Worm (Caenorhabditis elegans) whole organism, young adult: ENCODE results near the gene mex-1.
A peak's percentile ranks its signal among the peaks of the same experiment; 100 is the strongest.

Experiments used
- B0019.2 ChIP-seq: fragments of 200-800 bp; sonication (Bioruptor generic); conservative IDR thresholded peaks from 2 replicates; pipeline ENCODE4 v1.3.6; 2022; ENCODE audit warnings: missing genetic modification reagents, missing genetic modification characterization, missing compliant biosample characterization
- B0336.3 ChIP-seq: fragments of 200-800 bp; sonication (Bioruptor generic); IDR thresholded peaks from 2 replicates; pipeline ENCODE4 v1.3.6; 2022; ENCODE audit warnings: missing genetic modification characterization, missing compliant biosample characterization
- C17E4.6 ChIP-seq: fragments of 200-800 bp; sonication (Bioruptor generic); IDR thresholded peaks from 2 replicates; pipeline ENCODE4 v1.3.6; 2022; ENCODE audit warnings: missing genetic modification reagents, missing genetic modification characterization, missing compliant biosample characterization
- D2030.7 ChIP-seq: fragments of 200-800 bp; sonication (Bioruptor generic); IDR thresholded peaks from 2 replicates; pipeline ENCODE4 v1.3.6; 2022; ENCODE audit warnings: missing genetic modification reagents, missing genetic modification characterization, missing compliant biosample characterization
- F22D6.2 ChIP-seq: sonication (generic microtip); optimal IDR thresholded peaks from 2 replicates; lab custom pipeline; 2016; ENCODE audit warnings: mild to moderate bottlenecking, missing genetic modification characterization, missing compliant biosample characterization
- F39B2.1 ChIP-seq: fragments of 200-800 bp; sonication (Bioruptor generic); IDR thresholded peaks from 2 replicates; pipeline ENCODE4 v1.3.6; 2022; ENCODE audit warnings: missing genetic modification reagents, missing genetic modification characterization, missing compliant biosample characterization
- F57C9.4 ChIP-seq: sonication (generic microtip); optimal IDR thresholded peaks from 2 replicates; lab custom pipeline; 2017; ENCODE audit warnings: mild to moderate bottlenecking, missing genetic modification characterization, missing compliant biosample characterization
- K11D2.4 ChIP-seq: fragments of 200-800 bp; sonication (Bioruptor generic); IDR thresholded peaks from 2 replicates; pipeline ENCODE4 v1.3.6; 2022; ENCODE audit warnings: missing genetic modification reagents, missing genetic modification characterization, missing compliant biosample characterization
- T07F8.4 ChIP-seq: sonication (generic microtip); optimal IDR thresholded peaks from 2 replicates; lab custom pipeline; 2016; ENCODE audit warnings: mild to moderate bottlenecking, missing genetic modification characterization, moderate library complexity, missing compliant biosample characterization
- Y53G8AR.9 ChIP-seq: fragments of 200-800 bp; sonication (Bioruptor generic); conservative IDR thresholded peaks from 2 replicates; pipeline ENCODE4 v1.3.6; 2022; ENCODE audit warnings: missing genetic modification reagents, missing genetic modification characterization, missing compliant biosample characterization
- Y56A3A.18 ChIP-seq: fragments of 200-800 bp; sonication (Bioruptor generic); IDR thresholded peaks from 2 replicates; pipeline ENCODE4 v1.3.6; 2022; ENCODE audit warnings: missing genetic modification reagents, missing genetic modification characterization, missing compliant biosample characterization
- Y79H2A.3 ChIP-seq: fragments of 200-800 bp; sonication (Bioruptor generic); conservative IDR thresholded peaks from 2 replicates; pipeline ENCODE4 v1.3.6; 2022; ENCODE audit warnings: missing genetic modification reagents, missing genetic modification characterization, missing compliant biosample characterization
- Y95B8A.8 ChIP-seq: fragments of 200-800 bp; sonication (Bioruptor generic); IDR thresholded peaks from 2 replicates; pipeline ENCODE4 v1.3.6; 2022; ENCODE audit warnings: missing genetic modification reagents, missing genetic modification characterization, missing compliant biosample characterization
- ZK185.1 ChIP-seq: sonication (generic microtip); optimal IDR thresholded peaks from 2 replicates; lab custom pipeline; 2016; ENCODE audit warnings: mild to moderate bottlenecking, missing genetic modification characterization, missing compliant biosample characterization; ENCODE audit not compliant: poor library complexity, severe bottlenecking
- aptf-3 ChIP-seq: fragments of 200-800 bp; sonication (Bioruptor generic); IDR thresholded peaks from 2 replicates; pipeline ENCODE4 v1.3.6; 2022; ENCODE audit warnings: missing genetic modification characterization, missing compliant biosample characterization
- attf-3 ChIP-seq: fragments of 200-800 bp; sonication (Bioruptor generic); conservative IDR thresholded peaks from 2 replicates; pipeline ENCODE4 v1.3.6; 2022; ENCODE audit warnings: missing genetic modification reagents, missing genetic modification characterization, missing compliant biosample characterization
- ceh-100 ChIP-seq: fragments of 200-800 bp; sonication (Bioruptor generic); IDR thresholded peaks from 2 replicates; pipeline ENCODE4 v1.3.6; 2022; ENCODE audit warnings: missing genetic modification reagents, missing genetic modification characterization, missing compliant biosample characterization
- ceh-40 ChIP-seq: fragments of 200-800 bp; sonication (Bioruptor generic); IDR thresholded peaks from 2 replicates; pipeline ENCODE4 v1.3.6; 2022; ENCODE audit warnings: missing genetic modification characterization, missing compliant biosample characterization
- ceh-91 ChIP-seq: fragments of 200-800 bp; sonication (Bioruptor generic); IDR thresholded peaks from 2 replicates; pipeline ENCODE4 v1.3.6; 2022; ENCODE audit warnings: missing genetic modification reagents, missing genetic modification characterization, missing compliant biosample characterization
- dox-1 ChIP-seq: fragments of 200-800 bp; sonication (Bioruptor generic); IDR thresholded peaks from 2 replicates; pipeline ENCODE4 v1.3.6; 2022; ENCODE audit warnings: missing genetic modification reagents, missing genetic modification characterization, missing compliant biosample characterization
- dpff-1 ChIP-seq: sonication (generic microtip); optimal IDR thresholded peaks from 2 replicates; lab custom pipeline; 2017; ENCODE audit warnings: mild to moderate bottlenecking, missing genetic modification characterization, missing compliant biosample characterization
- efl-1 ChIP-seq: fragments of 150-350 bp; optimal IDR thresholded peaks from 2 replicates; lab custom pipeline; 2014; ENCODE audit warnings: missing biosample characterization, missing genetic modification reagents, missing genetic modification characterization
- ekl-4 ChIP-seq: fragments of 200-800 bp; sonication (Bioruptor generic); IDR thresholded peaks from 2 replicates; pipeline ENCODE4 v1.3.6; 2022; ENCODE audit warnings: missing genetic modification reagents, missing genetic modification characterization, missing compliant biosample characterization
- ets-4 ChIP-seq: fragments of 200-800 bp; sonication (Bioruptor generic); optimal IDR thresholded peaks from 2 replicates; lab custom pipeline; 2018; ENCODE audit warnings: mild to moderate bottlenecking, missing genetic modification characterization, missing compliant biosample characterization
- fkh-3 ChIP-seq: sonication (generic microtip); optimal IDR thresholded peaks from 2 replicates; lab custom pipeline; 2016; ENCODE audit warnings: mild to moderate bottlenecking, missing genetic modification characterization, missing compliant biosample characterization
- gei-17 ChIP-seq: fragments of 200-800 bp; sonication (Bioruptor generic); optimal IDR thresholded peaks from 2 replicates; lab custom pipeline; 2018; ENCODE audit warnings: mild to moderate bottlenecking, missing genetic modification characterization, missing compliant biosample characterization
- him-1 ChIP-seq: sonication (generic microtip); optimal IDR thresholded peaks from 2 replicates; lab custom pipeline; 2016; ENCODE audit warnings: missing genotype, missing genetic modification reagents, missing genetic modification characterization, missing compliant biosample characterization
- hlh-26 ChIP-seq: fragments of 200-800 bp; sonication (Bioruptor generic); conservative IDR thresholded peaks from 2 replicates; pipeline ENCODE4 v1.3.6; 2022; ENCODE audit warnings: missing genetic modification reagents, missing genetic modification characterization, missing compliant biosample characterization
- hrde-1 ChIP-seq: sonication (generic microtip); optimal IDR thresholded peaks from 2 replicates; lab custom pipeline; 2016; ENCODE audit warnings: missing genetic modification characterization, mild to moderate bottlenecking, missing compliant biosample characterization, moderate library complexity, missing genotype, missing genetic modification reagents, borderline replicate concordance
- let-526 ChIP-seq: fragments of 200-800 bp; sonication (Bioruptor generic); IDR thresholded peaks from 2 replicates; pipeline ENCODE4 v1.3.6; 2022; ENCODE audit warnings: missing genetic modification reagents, missing genetic modification characterization, missing compliant biosample characterization
- let-607 ChIP-seq, 2 experiments: fragments of 200-800 bp in 1 of 2; sonication (Bioruptor generic) in 1 of 2; sonication (generic microtip) in 1 of 2; optimal IDR thresholded peaks; 2 replicates each; lab custom pipeline; 2016 to 2018; ENCODE audit warnings: mild to moderate bottlenecking in 2 of 2, missing compliant biosample characterization in 2 of 2, missing genetic modification characterization in 2 of 2, moderate library complexity in 2 of 2, missing genotype in 1 of 2
- lin-26 ChIP-seq: fragments of 200-800 bp; sonication (Bioruptor generic); IDR thresholded peaks from 2 replicates; pipeline ENCODE4 v1.3.6; 2022; ENCODE audit warnings: missing genetic modification reagents, missing genetic modification characterization, missing compliant biosample characterization
- lsl-1 ChIP-seq: fragments of 200-800 bp; sonication (Bioruptor generic); optimal IDR thresholded peaks from 2 replicates; lab custom pipeline; 2018; ENCODE audit warnings: mild to moderate bottlenecking, missing genetic modification characterization, moderate library complexity, missing compliant biosample characterization
- mcd-1 ChIP-seq: fragments of 200-800 bp; sonication (Bioruptor generic); IDR thresholded peaks from 2 replicates; pipeline ENCODE4 v1.3.6; 2022; ENCODE audit warnings: missing genetic modification reagents, missing genetic modification characterization, missing compliant biosample characterization
- nfya-1 ChIP-seq: sonication (generic microtip); optimal IDR thresholded peaks from 2 replicates; lab custom pipeline; 2017; ENCODE audit warnings: antibody characterized with exemption, missing compliant biosample characterization, missing genetic modification characterization, borderline replicate concordance; ENCODE audit not compliant: insufficient read depth
- nfya-2 ChIP-seq: fragments of 200-800 bp; sonication (Bioruptor generic); IDR thresholded peaks from 2 replicates; pipeline ENCODE4 v1.3.6; 2022; ENCODE audit warnings: missing genetic modification reagents, missing genetic modification characterization, missing compliant biosample characterization
- nhr-80 ChIP-seq: sonication (generic microtip); optimal IDR thresholded peaks from 2 replicates; lab custom pipeline; 2016; ENCODE audit warnings: missing genetic modification characterization, missing compliant biosample characterization
- pha-4 ChIP-seq: fragments of 150-350 bp; sonication (generic microtip); optimal IDR thresholded peaks from 2 replicates; lab custom pipeline; 2014; ENCODE audit warnings: missing biosample characterization, missing genetic modification reagents, missing genetic modification characterization
- rcor-1 ChIP-seq: fragments of 200-800 bp; sonication (Bioruptor generic); IDR thresholded peaks from 2 replicates; pipeline ENCODE4 v1.3.6; 2022; ENCODE audit warnings: missing genetic modification reagents, missing genetic modification characterization, missing compliant biosample characterization
- rpc-1 ChIP-seq, 2 experiments: fragments of 150-350 bp in 1 of 2; sonication (generic microtip) in 1 of 2; optimal IDR thresholded peaks; 2 replicates each; lab custom pipeline; 2014 to 2018; ENCODE audit warnings: missing biosample characterization in 1 of 2, missing genetic modification characterization in 1 of 2, missing genetic modification reagents in 1 of 2, missing genotype in 1 of 2
- snpc-1.1 ChIP-seq: sonication (generic microtip); optimal IDR thresholded peaks from 2 replicates; lab custom pipeline; 2017; ENCODE audit warnings: missing genetic modification characterization, mild to moderate bottlenecking, missing compliant biosample characterization, antibody characterized with exemption, moderate library complexity, missing genotype, missing genetic modification reagents; ENCODE audit not compliant: insufficient read depth
- sptf-2 ChIP-seq: fragments of 200-800 bp; sonication (Bioruptor generic); optimal IDR thresholded peaks from 2 replicates; lab custom pipeline; 2018; ENCODE audit warnings: mild to moderate bottlenecking, missing genetic modification characterization, missing compliant biosample characterization
- tbx-9 ChIP-seq: sonication (generic microtip); optimal IDR thresholded peaks from 2 replicates; lab custom pipeline; 2016; ENCODE audit warnings: borderline replicate concordance, missing genetic modification characterization, inconsistent platforms, missing compliant biosample characterization
- tlf-1 ChIP-seq: fragments of 200-800 bp; sonication (Bioruptor generic); optimal IDR thresholded peaks from 2 replicates; lab custom pipeline; 2018; ENCODE audit warnings: mild to moderate bottlenecking, missing genetic modification characterization, missing compliant biosample characterization
- xnd-1 ChIP-seq: sonication (generic microtip); optimal IDR thresholded peaks from 2 replicates; lab custom pipeline; 2016; ENCODE audit warnings: missing genotype, missing genetic modification reagents, missing genetic modification characterization, missing compliant biosample characterization
- zfh-2 ChIP-seq: fragments of 200-800 bp; sonication (Bioruptor generic); conservative IDR thresholded peaks from 2 replicates; pipeline ENCODE4 v1.3.6; 2022; ENCODE audit warnings: missing genetic modification reagents, missing genetic modification characterization, missing compliant biosample characterization
- zim-3 ChIP-seq: sonication (generic microtip); optimal IDR thresholded peaks from 2 replicates; lab custom pipeline; 2017; ENCODE audit warnings: mild to moderate bottlenecking, missing genetic modification characterization, moderate library complexity, missing compliant biosample characterization

The mex-1 gene

ce11 chrII:11967507-11968127 is 820 bp upstream of the mex-1 start, which contains the start of gene W03C9.5 (continued):
- TF ChIP-seq mcd-1 (peak; percentile 98), ceh-91 (GFP tag; lab: Robert Waterston, UW) (peak; percentile 80), tbx-9 (tag; lab: Kevin White, UChicago) (no peak), Y79H2A.3 (peak; percentile 14; the same call in 1 of the 2 replicates), Y95B8A.8 (GFP tag; lab: Robert Waterston, UW) (peak; percentile 90), T07F8.4 (tag; lab: Kevin White, UChicago) (peak; percentile 14), hlh-26 (no peak), xnd-1 (tag; lab: Kevin White, UChicago) (no peak), F22D6.2 (tag; lab: Kevin White, UChicago) (peak; percentile 72), ekl-4 (GFP tag; lab: Robert Waterston, UW) (peak; percentile 92), let-526 (GFP tag; lab: Robert Waterston, UW) (peak; percentile 86), dpff-1 (tag; lab: Kevin White, UChicago) (no peak), pha-4 (peak; percentile 88), lin-26 (peak; percentile 77), Y56A3A.18 (GFP tag; lab: Robert Waterston, UW) (no peak), let-607 (tag; optimal IDR thresholded peaks at IDR 0.05; lab: Kevin White, UChicago) (peak; percentile 57 to 75), aptf-3 (no peak), nhr-80 (tag; lab: Kevin White, UChicago) (peak; percentile 94), ceh-100 (peak; percentile 99), nfya-2 (GFP tag; lab: Robert Waterston, UW) (no peak), fkh-3 (no peak), snpc-1.1 (tag; lab: Kevin White, UChicago) (no peak), F57C9.4 (tag; lab: Kevin White, UChicago) (no peak), ceh-40 (GFP tag; lab: Robert Waterston, UW) (no peak), attf-3 (GFP tag; lab: Robert Waterston, UW) (peak; percentile 81), B0019.2 (GFP tag; lab: Robert Waterston, UW) (peak; percentile 42; the same call in 1 of the 2 replicates), C17E4.6 (GFP tag; lab: Robert Waterston, UW) (peak; percentile 60; the same call in 1 of the 2 replicates), rpc-1 (optimal IDR thresholded peaks at IDR 0.05; lab: Kevin White, UChicago) (no peak), rpc-1 (tag; optimal IDR thresholded peaks at IDR 0.05; lab: Kevin White, UChicago) (no peak), D2030.7 (GFP tag; lab: Robert Waterston, UW) (peak; percentile 79), hrde-1 (tag; lab: Kevin White, UChicago) (no peak), B0336.3 (GFP tag; lab: Robert Waterston, UW) (peak; percentile 51; the same call in 1 of the 2 replicates), rcor-1 (GFP tag; lab: Robert Waterston, UW) (peak; percentile 78), sptf-2 (no peak), K11D2.4 (peak; percentile 92), ets-4 (GFP tag; lab: Kevin White, UChicago) (no peak), lsl-1 (GFP tag; lab: Kevin White, UChicago) (peak; percentile 72), nfya-1 (tag; lab: Kevin White, UChicago) (no peak), tlf-1 (GFP tag; lab: Kevin White, UChicago) (peak; percentile 76), efl-1 (peak; percentile 58), him-1 (tag; lab: Kevin White, UChicago) (no peak), Y53G8AR.9 (GFP tag; lab: Robert Waterston, UW) (peak; percentile 85), zfh-2 (peak; percentile 94), zim-3 (tag; lab: Kevin White, UChicago) (peak; percentile 70), gei-17 (GFP tag; lab: Kevin White, UChicago) (peak; percentile 10), ZK185.1 (tag; lab: Kevin White, UChicago) (peak; percentile 71), F39B2.1 (GFP tag; lab: Robert Waterston, UW) (no peak), dox-1 (GFP tag; lab: Robert Waterston, UW) (peak; percentile 93)
